Worm (Caenorhabditis elegans) whole organism, mixed stage, embryonic: ENCODE data around the gene eif-2Bdelta.

Experiments used
- ceh-39 ChIP-seq: fragments of 150-350 bp; optimal IDR thresholded peaks from 2 replicates; lab custom pipeline; 2014; ENCODE audit warnings: missing biosample characterization, missing genetic modification characterization
- ces-1 ChIP-seq: fragments of 150-350 bp; optimal IDR thresholded peaks from 2 replicates; lab custom pipeline; 2014; ENCODE audit warnings: missing biosample characterization, missing genetic modification reagents, missing genetic modification characterization
- nhr-2 ChIP-seq: fragments of 150-350 bp; optimal IDR thresholded peaks from 2 replicates; lab custom pipeline; 2014; ENCODE audit warnings: missing biosample characterization, missing genetic modification characterization
- nhr-76 ChIP-seq: sonication (generic microtip); optimal IDR thresholded peaks from 2 replicates; lab custom pipeline; 2017; ENCODE audit warnings: missing biosample characterization, missing genetic modification characterization
- pha-4 ChIP-seq: fragments of 150-350 bp; optimal IDR thresholded peaks from 2 replicates; lab custom pipeline; 2018; ENCODE audit warnings: missing biosample characterization, missing genetic modification reagents, missing genetic modification characterization
- snpc-4 ChIP-seq: fragments of 150-350 bp; optimal IDR thresholded peaks from 2 replicates; lab custom pipeline; 2014; ENCODE audit warnings: missing biosample characterization, missing genetic modification characterization
- unc-120 ChIP-seq: sonication (generic microtip); optimal IDR thresholded peaks from 2 replicates; lab custom pipeline; 2017; ENCODE audit warnings: missing genetic modification characterization, missing compliant biosample characterization; ENCODE audit not compliant: poor library complexity, severe bottlenecking
- ztf-11 ChIP-seq: fragments of 150-350 bp; optimal IDR thresholded peaks from 2 replicates; lab custom pipeline; 2014; ENCODE audit warnings: missing biosample characterization, missing genetic modification characterization

DNA sequence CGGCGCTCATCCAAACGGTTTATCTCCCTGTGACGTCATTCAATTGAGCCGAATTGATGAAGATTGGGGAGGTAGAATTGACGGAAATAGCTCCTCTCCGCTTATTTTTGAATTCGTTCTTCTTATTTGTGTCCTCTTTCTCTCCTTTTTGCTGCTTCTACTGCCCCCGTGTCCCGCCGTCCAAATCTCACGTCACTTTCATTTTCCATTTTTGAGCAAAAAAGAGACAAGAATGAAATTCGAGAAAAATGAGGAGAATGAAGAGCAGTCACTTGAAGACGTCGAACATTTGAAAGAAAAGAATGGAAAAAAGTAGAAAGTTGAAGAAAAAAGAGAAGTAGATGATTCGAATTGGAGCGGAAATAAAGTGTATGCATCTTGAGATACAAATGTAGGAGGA is 50.0 kb downstream of the eif-2Bdelta start:
- TF ChIP-seq nhr-76 (no peak), ceh-39 (tag; lab: Kevin White, UChicago) (no peak), ztf-11 (tag; lab: Kevin White, UChicago) (no peak), snpc-4 (tag; lab: Kevin White, UChicago) (no peak), ces-1 (no peak), nhr-2 (tag; lab: Kevin White, UChicago) (no peak), unc-120 (tag; lab: Kevin White, UChicago) (no peak), pha-4 (no peak)
